Worm (Caenorhabditis elegans): Measurements from ENCODE around the gene fic-1.
A peak's percentile ranks its signal among the peaks of the same experiment; 100 is the strongest.

The fic-1 gene

DNA sequence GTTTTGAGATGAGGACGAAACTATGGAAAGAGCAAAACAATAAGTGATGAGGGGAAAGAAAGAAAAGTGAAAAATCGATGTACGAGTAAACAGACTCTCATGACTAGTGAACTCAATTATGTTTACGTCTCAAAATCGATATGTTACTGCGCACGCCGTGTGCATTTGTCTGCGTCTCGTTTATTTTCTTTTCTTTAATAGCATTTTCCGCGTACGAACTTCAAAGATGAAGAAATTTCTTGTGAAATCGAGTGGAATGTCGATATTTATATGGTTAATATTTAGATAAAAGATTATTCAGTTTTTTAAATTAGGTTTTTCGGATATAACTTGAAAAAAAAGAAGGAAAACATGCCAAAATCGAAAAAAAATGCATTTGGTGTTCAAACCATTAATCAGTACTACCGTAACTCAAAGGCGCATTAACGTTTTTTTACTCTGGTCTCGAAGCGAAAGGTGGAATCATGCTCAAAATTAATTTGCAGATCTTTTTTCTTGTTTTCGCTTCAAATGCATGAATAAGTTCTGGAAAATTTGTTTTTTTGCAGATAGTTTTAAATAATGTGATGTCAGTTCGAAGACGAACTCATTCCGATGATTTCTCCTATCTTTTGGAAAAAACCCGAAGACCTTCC, at the start of gene fic-1:
TSS of gene fic-1 (plus strand) at position 549 of the 635 bp plus-strand sequence.
- no peak for TF ChIP-seq lin-13 (tag; optimal IDR thresholded peaks at IDR 0.05)
- TF ChIP-seq snpc-4 (tag; optimal IDR thresholded peaks at IDR 0.05): no peak
- no peak for TF ChIP-seq ztf-11 (tag; optimal IDR thresholded peaks at IDR 0.05)
- no peak for TF ChIP-seq nhr-76 (tag; optimal IDR thresholded peaks at IDR 0.05)
- no peak for TF ChIP-seq sem-2 (GFP tag; optimal IDR thresholded peaks at IDR 0.05)
- peak; percentile 100 for TF ChIP-seq ces-1 (GFP tag; optimal IDR thresholded peaks at IDR 0.05)
- TF ChIP-seq hlh-1 (tag; optimal IDR thresholded peaks at IDR 0.05): no peak
- no peak for TF ChIP-seq tbx-8 (GFP tag; optimal IDR thresholded peaks at IDR 0.05)
- TF ChIP-seq cnd-1 (tag; optimal IDR thresholded peaks at IDR 0.05): no peak
- TF ChIP-seq nhr-237 (tag; optimal IDR thresholded peaks at IDR 0.05): peak; percentile 56
- TF ChIP-seq unc-62 (GFP tag; optimal IDR thresholded peaks at IDR 0.05): no peak
- peak; percentile 54 for TF ChIP-seq mep-1 (tag; optimal IDR thresholded peaks at IDR 0.05)
- peak; percentile 0 for TF ChIP-seq lsy-2 (tag; optimal IDR thresholded peaks at IDR 0.05)
- no peak for TF ChIP-seq blmp-1 (tag; optimal IDR thresholded peaks at IDR 0.05)
- no peak for TF ChIP-seq sptf-1 (tag; optimal IDR thresholded peaks at IDR 0.05)
- no peak for TF ChIP-seq zip-8 (tag; optimal IDR thresholded peaks at IDR 0.05)
- no peak for TF ChIP-seq unc-39 (tag; optimal IDR thresholded peaks at IDR 0.05)
- peak; percentile 5 for TF ChIP-seq ceh-39 (tag; optimal IDR thresholded peaks at IDR 0.05)

DNA sequence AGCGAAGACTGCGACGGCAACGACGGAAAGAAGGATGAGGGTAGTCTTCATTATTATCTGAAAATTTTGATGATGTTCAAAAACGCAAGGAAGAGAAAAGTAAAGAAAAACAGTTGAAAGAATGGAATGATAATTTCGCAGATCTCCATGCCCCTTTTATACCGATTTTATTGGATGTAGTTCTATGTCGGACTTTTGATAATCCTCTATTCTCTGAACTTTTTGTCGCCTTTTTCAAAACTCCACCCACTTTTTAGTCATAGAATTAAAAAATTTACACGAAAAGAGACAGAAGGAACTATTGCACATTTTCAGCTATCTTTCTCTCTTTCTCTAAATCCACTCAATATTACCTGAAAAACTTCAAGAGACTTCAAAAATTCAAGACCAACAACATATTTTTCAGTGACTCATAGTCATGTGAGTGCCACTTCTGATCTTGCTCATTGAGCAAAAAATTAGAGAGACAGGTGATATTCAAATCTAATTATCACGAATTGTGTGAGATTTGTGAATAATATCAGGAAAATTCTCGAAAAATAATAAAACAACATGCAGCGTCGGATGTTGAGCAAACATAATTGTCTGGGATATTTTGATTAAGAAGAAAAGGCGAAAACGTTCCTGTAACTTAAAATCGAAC, 47.3 kb upstream of the fic-1 start, which contains the start of gene F13E9.15:
TSS of gene F13E9.15 (minus strand) at position 51 of the 643 bp plus-strand sequence.
- TF ChIP-seq ceh-83 (GFP tag; optimal IDR thresholded peaks at IDR 0.05) (no peak), nhr-2 (tag; optimal IDR thresholded peaks at IDR 0.05) (no peak), mab-5 (tag; optimal IDR thresholded peaks at IDR 0.05) (no peak)

DNA sequence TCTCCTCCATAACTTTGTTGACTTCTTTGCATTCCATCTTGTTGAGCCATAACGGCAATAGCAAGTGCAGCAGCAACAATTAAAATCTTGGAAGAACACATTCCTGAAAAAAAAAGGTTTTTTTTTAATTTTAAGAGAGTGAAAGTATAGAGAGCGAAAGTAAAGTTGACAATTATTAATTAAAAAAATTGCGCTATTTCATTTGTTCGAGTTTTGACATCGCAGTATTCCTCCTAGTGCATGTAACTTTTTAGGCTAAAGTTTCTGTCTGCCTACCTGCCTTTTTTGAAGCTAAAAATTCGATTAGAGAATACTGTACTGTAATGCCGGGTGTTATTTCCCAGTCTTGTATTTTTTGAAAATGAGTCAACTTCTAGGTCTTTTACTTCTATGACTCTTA, 45.3 kb upstream of the fic-1 start, which contains the start of gene srlf-12:
TSS of gene srlf-12 (minus strand) at position 101 of the 400 bp plus-strand sequence.
- TF ChIP-seq snpc-4 (tag; optimal IDR thresholded peaks at IDR 0.05) (no peak), tbx-8 (GFP tag; optimal IDR thresholded peaks at IDR 0.05) (no peak), ceh-83 (GFP tag; optimal IDR thresholded peaks at IDR 0.05) (no peak), drap-1 (GFP tag; optimal IDR thresholded peaks at IDR 0.05) (no peak)

DNA sequence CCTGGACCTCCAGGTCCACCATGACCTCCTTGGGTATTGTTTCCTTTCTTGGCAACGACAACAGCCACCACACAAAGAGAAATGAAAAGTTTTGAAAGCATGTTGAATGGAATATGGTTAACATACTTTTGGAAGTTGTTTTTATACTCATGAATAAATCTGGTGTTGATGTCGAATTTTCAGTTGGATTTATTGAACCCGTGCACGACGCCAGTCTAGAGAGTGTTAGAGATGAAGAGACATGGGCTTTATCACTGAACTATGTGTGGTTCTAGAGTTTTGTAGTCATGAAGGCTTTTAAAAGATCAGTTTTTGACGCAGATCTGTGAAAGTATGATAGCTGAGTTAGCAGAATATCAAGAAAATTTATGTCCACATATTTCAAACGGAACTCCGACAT, 43.0 kb upstream of the fic-1 start, which contains the start of gene srlf-14:
TSS of gene srlf-14 (minus strand) at position 101 of the 400 bp plus-strand sequence.
- TF ChIP-seq mab-5 (tag; optimal IDR thresholded peaks at IDR 0.05) (no peak), nhr-2 (tag; optimal IDR thresholded peaks at IDR 0.05) (no peak), nhr-28 (tag; optimal IDR thresholded peaks at IDR 0.05) (no peak), sptf-1 (tag; optimal IDR thresholded peaks at IDR 0.05) (no peak)

DNA sequence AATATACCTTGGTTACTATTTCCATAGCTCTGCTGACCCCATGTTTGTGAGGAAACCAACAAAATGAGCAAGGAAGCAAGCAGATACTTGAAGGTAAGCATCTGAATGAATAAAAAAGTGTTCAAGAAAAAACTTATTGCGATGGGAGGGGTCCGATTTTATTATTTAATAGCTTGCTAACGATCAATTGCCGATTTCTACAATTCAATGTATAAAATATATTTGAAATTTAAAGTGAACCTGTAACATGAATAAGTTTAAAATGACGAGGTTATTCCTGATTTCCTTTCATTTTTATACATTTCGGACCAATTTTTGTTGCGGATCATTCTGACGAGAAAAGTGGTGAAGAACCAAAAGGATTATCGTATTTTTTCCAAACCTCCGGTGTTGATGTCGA, 40.7 kb upstream of the fic-1 start, which contains the start of gene srlf-13:
TSS of gene srlf-13 (minus strand) at position 101 of the 400 bp plus-strand sequence.
- TF ChIP-seq unc-39 (tag; optimal IDR thresholded peaks at IDR 0.05) (no peak), ceh-43 (GFP tag; optimal IDR thresholded peaks at IDR 0.05) (no peak), cnd-1 (tag; optimal IDR thresholded peaks at IDR 0.05) (no peak), lin-13 (tag; optimal IDR thresholded peaks at IDR 0.05) (no peak), ham-2 (GFP tag; optimal IDR thresholded peaks at IDR 0.05) (no peak), mep-1 (tag; optimal IDR thresholded peaks at IDR 0.05) (no peak), hlh-1 (tag; optimal IDR thresholded peaks at IDR 0.05) (no peak), sptf-1 (tag; optimal IDR thresholded peaks at IDR 0.05) (no peak), nhr-76 (tag; optimal IDR thresholded peaks at IDR 0.05) (no peak), ces-1 (GFP tag; optimal IDR thresholded peaks at IDR 0.05) (no peak), elt-3 (tag; optimal IDR thresholded peaks at IDR 0.05) (no peak), lin-32 (GFP tag; optimal IDR thresholded peaks at IDR 0.05) (no peak), M03D4.4 (tag; optimal IDR thresholded peaks at IDR 0.05) (no peak)

DNA sequence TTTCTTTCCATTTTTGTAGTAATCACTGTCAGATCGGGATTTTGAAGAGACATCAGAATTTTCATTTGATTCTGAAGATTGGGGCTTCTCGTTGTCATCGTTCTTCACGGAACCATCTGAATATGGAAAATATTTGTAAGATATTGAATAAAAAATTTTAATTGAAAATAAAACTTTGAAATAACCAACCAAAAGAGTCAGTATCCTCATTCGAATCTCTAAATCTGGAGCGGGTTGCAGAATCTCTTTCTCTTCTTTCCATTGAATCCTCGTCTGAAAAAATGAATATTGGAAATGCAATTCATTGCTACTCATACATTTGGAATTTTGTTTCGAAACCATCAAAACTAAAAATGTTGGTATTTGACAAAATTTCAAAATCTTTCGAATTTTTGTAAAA, 39.1 kb upstream of the fic-1 start:
- TF ChIP-seq flh-1 (GFP tag; optimal IDR thresholded peaks at IDR 0.05) (no peak), bed-3 (GFP tag; optimal IDR thresholded peaks at IDR 0.05) (no peak), ham-2 (GFP tag; optimal IDR thresholded peaks at IDR 0.05) (no peak), unc-120 (tag; optimal IDR thresholded peaks at IDR 0.05; ENCODE audit: poor library complexity, severe bottlenecking) (no peak), hlh-1 (tag; optimal IDR thresholded peaks at IDR 0.05) (no peak), pha-4 (tag; optimal IDR thresholded peaks at IDR 0.05) (no peak), zip-8 (tag; optimal IDR thresholded peaks at IDR 0.05) (no peak), mab-5 (tag; optimal IDR thresholded peaks at IDR 0.05) (no peak), sem-2 (GFP tag; optimal IDR thresholded peaks at IDR 0.05) (no peak)
